Fruit fly (Drosophila melanogaster) ovary, adult (tissue): ENCODE results near the gene CG31251.

Experiments used
- CG17801 ChIP-seq: fragments of 200-800 bp; optimal IDR thresholded peaks from 2 replicates; lab custom pipeline; 2019; ENCODE audit warnings: missing biosample characterization, mild to moderate bottlenecking, missing genetic modification characterization, moderate library complexity; ENCODE audit not compliant: partially characterized antibody

Gene CG31251

dm6 chr3R:17684854-17685253 lies at the start of gene CG31251, which contains the start of gene CG31360:
Gene CG31251, minus strand, starts transcription at chr3R:17684915.
Gene CG31360, plus strand, starts transcription at chr3R:17685097.
- TF ChIP-seq CG17801 (GFP tag; lab: Kevin White, UChicago) = peak; percentile 1

DNA sequence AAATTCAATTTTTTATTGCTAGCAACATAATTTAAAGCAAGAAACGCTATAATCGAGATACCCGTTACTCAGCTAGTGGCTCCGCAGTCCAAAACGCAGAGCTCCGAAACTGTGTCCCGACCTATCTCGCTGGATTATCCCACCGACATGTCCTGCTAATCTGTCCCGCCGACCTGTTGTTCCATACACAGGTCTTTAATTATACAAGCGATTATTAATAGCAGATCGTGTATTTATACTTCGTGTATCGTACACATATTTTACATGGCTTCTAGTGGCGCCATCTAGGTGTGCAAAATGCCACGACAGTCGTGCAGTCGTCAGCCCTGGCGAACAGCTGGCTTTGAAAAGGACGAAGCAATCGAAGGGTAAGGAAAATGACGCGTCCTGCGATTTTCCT lies 48.5 kb upstream of the CG31251 start, which contains the start of gene CG14321:
Gene CG14321, plus strand, starts transcription at position 338 of the 400 bp plus-strand sequence.
- no peak for TF ChIP-seq CG17801 (GFP tag; lab: Kevin White, UChicago)

DNA sequence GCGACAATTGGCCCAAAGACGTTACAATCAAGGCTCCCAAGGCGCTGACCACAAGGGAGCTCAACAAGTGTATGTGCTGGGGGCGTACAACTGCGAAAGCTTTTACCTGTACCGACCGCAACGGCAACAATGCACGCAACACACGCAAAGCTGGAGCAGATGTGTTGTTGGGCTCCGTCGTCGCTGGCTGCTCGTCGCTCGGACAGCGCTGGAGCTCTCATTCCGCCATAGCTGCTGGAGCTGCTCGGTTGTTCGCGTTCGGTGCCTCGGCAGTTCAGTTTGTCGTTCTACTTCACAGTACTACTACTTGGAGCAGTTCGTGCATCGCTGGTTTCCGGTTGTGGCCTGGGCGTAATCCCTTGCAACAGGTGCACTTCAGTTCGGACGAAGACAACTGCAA lies 40.8 kb upstream of the CG31251 start, which contains the start of gene Lgr1:
Gene Lgr1, plus strand, starts transcription at position 220 of the 400 bp plus-strand sequence.
- TF ChIP-seq CG17801 (GFP tag; lab: Kevin White, UChicago) = no peak

DNA sequence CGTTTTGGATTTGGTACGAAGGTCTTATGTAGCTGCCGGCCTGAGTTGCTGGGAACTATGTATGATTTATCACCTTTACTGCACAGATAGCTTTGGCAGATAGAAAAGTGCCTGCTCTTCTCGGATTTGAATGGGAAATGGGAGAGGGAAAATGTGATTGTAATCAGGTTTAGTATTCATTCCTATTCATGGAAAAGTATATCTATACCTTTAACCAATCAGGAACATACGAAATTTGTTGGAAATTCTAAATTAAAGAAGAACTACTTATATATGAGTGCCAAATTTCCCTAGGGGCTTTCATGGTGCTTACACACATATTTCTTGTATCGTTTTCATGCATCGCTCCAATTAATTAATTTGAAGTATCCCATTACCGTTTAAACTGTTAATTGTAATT lies 40.2 kb upstream of the CG31251 start, which contains the start of gene Atg8b:
Gene Atg8b, minus strand, starts transcription at position 101 of the 400 bp plus-strand sequence.
- no peak for TF ChIP-seq CG17801 (GFP tag; lab: Kevin White, UChicago)

DNA sequence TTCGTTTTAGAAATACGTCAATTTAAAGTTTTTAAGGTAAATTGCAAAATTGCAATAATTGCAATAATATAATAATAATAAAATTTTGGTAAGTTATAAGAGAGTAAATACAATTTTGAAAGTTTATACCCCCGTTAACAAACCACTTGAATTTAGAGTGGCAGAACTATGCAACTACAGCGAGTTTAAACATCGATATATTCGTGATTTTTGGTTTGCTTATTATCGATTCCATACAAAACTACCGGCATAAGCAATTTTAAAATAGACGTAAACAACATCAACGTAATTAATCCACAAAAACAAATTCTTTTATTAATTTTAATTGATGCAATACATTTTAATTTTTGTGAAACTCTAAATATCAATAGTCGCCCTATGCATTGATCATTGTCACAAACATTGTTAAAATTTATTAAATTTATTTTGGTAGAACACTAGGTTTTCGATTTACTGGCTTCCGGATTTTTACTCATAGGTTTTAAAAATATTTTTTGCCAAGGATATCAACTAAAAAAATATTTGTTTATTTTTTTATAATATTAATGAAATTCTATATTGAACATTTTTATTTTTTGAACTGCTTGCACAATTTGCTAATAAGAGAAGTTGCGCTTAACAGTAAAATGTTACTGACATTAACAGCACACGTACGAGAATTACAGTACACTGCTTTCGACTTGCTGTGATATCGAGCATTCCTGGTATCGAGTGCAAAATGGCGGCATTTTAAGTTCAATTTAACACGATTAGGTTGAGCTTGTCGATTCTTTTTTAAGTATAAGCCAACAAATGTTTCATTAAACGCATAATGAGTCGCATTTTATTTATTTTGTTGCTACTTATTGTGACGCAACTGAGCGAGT lies 34.3 kb upstream of the CG31251 start, which contains the start of gene Pxt:
Gene Pxt, plus strand, starts transcription at position 695 of the 866 bp plus-strand sequence.
- TF ChIP-seq CG17801 (GFP tag; lab: Kevin White, UChicago) = no peak

DNA sequence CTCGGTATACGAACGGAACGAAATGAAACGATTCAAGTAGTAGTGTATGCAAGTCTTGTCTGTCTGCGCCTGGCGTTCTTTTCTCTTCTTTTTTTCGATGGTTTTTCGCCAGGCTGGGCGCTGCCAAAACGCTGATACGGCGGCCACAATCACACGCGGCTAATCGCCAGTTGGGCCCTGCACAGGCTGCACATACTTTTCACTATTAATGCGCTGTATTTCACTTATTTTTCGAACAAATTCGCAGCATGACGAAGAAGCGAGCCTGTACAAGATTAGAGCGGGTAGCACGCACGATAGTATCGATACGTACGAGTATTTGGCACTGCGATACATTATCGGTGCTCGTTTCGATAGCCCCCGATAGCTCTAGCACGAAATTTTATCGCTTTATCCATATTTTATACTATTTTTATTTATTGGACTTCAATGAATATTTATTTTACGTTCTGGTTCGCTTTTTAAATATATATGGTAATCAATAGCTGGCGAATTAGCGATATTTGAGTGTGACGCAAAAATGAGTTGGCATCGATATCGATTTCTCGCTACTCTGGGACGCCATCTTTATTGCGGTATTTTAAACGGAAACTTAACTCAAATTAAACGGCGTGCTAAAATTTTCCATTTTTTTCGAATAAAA lies 33.5 kb upstream of the CG31251 start, which contains the start of gene osa:
Gene osa, minus strand, starts transcription at position 300 of the 643 bp plus-strand sequence.
- peak; percentile 24 for TF ChIP-seq CG17801 (GFP tag; lab: Kevin White, UChicago)

DNA sequence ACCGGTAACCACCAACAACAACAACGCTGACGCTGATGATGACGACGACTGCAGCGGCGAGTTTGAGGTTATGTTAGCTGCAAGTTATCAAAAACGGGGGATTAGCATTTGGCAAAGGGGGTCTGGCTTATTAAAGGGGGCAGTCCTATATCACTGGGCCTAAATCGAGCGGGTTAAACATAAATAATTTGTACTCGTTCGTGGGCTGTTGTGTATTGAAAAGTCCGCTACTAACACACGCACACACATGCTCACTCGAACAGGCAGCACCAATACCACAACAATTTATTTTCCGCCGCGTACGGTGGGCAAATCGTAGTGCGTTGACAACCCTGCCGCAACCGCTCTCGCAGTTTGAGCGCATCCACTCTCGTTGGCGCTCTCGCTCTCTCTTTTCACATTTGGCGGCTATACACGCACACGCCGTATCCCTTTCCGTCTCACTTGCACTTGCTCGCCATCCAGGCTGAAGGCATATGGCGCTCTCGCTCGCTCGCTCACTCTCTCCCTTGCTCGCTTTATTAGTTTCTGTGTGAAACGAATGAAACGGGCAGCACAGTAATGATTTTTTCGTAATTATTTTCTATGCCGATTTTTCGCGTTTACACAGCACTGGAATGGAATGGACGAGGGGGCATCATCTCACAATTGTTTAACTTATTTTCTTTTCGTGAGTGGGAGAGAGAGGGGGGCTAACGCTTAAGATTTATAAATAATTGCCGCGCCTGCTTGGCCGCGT lies 32.3 kb upstream of the CG31251 start:
- TF ChIP-seq CG17801 (GFP tag; lab: Kevin White, UChicago) = peak; percentile 54

dm6 chr3R:17714773-17715344 lies 30.1 kb upstream of the CG31251 start:
- no peak for TF ChIP-seq CG17801 (GFP tag; lab: Kevin White, UChicago)

DNA sequence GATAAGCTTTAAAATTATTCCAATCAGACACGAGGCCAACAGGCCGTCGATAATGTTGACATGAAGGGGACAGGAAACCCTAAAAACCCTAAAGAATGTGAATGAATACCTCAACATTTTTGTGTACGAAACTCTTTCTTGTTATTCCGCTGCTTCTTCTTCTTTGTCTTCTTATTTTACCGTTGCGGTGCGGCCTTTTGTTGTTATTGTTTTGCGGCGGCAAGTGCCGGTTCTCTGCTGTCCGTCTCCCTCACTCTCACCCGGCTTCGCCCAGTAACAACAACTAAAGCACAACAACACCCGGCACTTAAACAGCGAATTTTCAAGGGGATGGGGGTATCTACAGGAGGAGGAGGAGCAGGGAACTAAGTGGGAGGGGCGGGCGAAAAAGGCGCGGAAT lies 29.7 kb upstream of the CG31251 start:
- TF ChIP-seq CG17801 (GFP tag; lab: Kevin White, UChicago) = no peak

DNA sequence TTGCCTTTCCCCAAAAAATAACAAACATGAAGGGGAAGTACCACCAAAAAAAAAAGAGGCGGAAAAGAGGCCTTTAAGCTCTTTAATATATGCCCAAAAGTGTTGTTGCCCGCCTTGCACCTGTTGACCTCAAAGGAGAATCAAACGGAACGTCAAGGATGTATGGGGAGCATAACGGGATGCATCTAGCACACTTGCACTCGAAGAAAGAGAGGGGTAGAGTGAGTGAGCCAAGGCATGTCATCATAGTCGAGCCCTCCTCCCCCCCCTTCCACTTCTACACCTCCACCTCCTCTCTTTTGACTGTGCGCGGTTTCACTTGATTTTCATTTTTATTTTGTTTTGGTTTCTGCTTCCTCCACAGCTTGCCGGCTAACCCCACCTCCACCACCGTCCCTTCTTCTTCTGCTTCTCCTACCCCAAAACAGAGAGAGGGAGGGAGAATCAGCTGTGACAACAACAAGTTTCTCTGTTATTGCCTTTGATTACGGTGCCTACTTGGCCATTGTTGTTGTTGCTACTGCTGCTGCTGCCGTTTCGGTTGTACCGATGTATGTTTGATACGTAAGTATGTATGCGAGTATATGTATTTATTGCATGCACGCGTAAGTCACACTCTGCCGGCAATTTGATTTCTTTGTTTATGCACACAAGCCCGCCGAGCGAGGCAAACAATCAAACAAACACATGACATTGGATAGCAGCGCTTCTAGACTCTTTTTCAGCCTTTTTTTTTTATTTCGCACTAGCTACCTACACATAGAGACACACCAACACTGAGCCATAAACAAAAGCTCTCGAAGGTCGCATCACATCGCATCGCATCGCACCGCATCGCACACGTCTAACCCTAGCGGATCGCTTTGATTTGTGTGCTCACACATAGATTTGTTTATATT lies 28.2 kb upstream of the CG31251 start:
- TF ChIP-seq CG17801 (GFP tag; lab: Kevin White, UChicago) = no peak

dm6 chr3R:17711646-17711975 lies 26.9 kb upstream of the CG31251 start:
- TF ChIP-seq CG17801 (GFP tag; lab: Kevin White, UChicago) = no peak

DNA sequence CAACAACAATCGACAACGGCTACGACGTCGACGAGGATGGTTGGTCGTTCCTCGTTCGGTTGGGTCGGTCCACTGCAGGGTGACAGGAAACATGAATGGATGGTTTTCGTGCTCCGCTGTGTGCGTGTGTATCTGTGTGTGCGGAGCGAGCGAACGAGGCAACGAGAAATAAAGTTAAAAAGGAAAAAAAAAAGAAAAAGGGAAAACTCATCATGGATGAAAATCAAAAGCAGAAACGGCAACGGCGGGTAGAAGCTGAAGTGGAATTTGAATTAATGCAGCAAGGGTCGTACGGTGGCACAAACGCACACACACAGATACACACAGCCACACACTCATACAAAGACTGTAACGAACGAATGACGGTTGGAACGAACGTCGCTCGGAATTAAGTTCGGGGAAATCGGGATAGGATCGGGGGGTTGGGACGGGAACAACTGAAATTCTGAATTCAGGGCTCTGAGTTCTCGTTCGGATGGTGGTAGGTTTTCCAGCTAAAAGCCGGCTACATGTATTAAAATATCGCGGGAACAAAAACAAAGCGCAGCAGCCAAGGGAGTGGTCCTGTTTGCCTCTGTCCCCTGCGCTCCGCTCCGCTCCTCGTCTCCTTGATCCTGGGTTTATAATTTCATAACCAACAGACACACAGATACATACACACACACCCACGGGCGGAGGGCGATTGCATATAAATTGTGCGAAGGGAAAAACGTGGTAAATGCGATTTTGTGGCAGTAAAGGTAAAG lies 26.4 kb upstream of the CG31251 start:
- TF ChIP-seq CG17801 (GFP tag; lab: Kevin White, UChicago) = no peak

- no peak for TF ChIP-seq CG17801 (GFP tag; lab: Kevin White, UChicago)
Measured at dm6 chr3R:17710418-17710817, 25.7 kb upstream of the CG31251 start.
